Worm (Caenorhabditis elegans) whole organism, L4 larva: ENCODE results near the gene sek-1.

Experiments
- T20F7.1 ChIP-seq: fragments of 200-800 bp; sonication (Bioruptor generic); optimal IDR thresholded peaks from 2 replicates; lab custom pipeline; 2018; ENCODE audit warnings: mild to moderate bottlenecking, missing genetic modification characterization, missing compliant biosample characterization
- Y105C5A.15 ChIP-seq: fragments of 200-800 bp; sonication (Bioruptor generic); IDR thresholded peaks from 2 replicates; pipeline ENCODE4 v1.3.6; 2022; ENCODE audit warnings: missing genetic modification characterization, missing compliant biosample characterization
- aha-1 ChIP-seq: fragments of 150-350 bp; peaks from one replicate; lab custom pipeline; 2014; ENCODE audit warnings: missing biosample characterization, missing genetic modification characterization
- ceh-20 ChIP-seq: fragments of 200-800 bp; sonication (Bioruptor generic); IDR thresholded peaks from 2 replicates; pipeline ENCODE4 v1.3.6; 2022; ENCODE audit warnings: missing genetic modification reagents, missing genetic modification characterization, missing compliant biosample characterization
- ceh-28 ChIP-seq: fragments of 150-350 bp; optimal IDR thresholded peaks from 2 replicates; lab custom pipeline; 2014; ENCODE audit warnings: missing biosample characterization, missing genetic modification reagents, missing genetic modification characterization
- ceh-32 ChIP-seq: sonication (generic microtip); optimal IDR thresholded peaks from 2 replicates; lab custom pipeline; 2016; ENCODE audit warnings: mild to moderate bottlenecking, missing genetic modification characterization, missing compliant biosample characterization; ENCODE audit not compliant: poor library complexity
- ceh-82 ChIP-seq: sonication (generic microtip); optimal IDR thresholded peaks from 2 replicates; lab custom pipeline; 2017; ENCODE audit warnings: missing biosample characterization, missing genetic modification characterization
- ctbp-1 ChIP-seq: fragments of 200-800 bp; sonication (Bioruptor generic); IDR thresholded peaks from 2 replicates; pipeline ENCODE4 v1.3.6; 2022; ENCODE audit warnings: missing genetic modification reagents, missing genetic modification characterization, missing compliant biosample characterization
- daf-16 ChIP-seq, 3 experiments: sonication (generic microtip); optimal IDR thresholded peaks; 2 replicates each; lab custom pipeline; 2016 to 2017; ENCODE audit warnings: missing genetic modification characterization in 3 of 3, missing genetic modification reagents in 3 of 3, mild to moderate bottlenecking in 2 of 3, missing compliant biosample characterization in 2 of 3, missing biosample characterization in 1 of 3, moderate library complexity in 1 of 3
- daf-19 ChIP-seq: fragments of 200-800 bp; sonication (Bioruptor generic); conservative IDR thresholded peaks from 2 replicates; pipeline ENCODE4 v1.3.6; 2022; ENCODE audit warnings: missing genetic modification characterization, missing compliant biosample characterization
- dmd-9 ChIP-seq: fragments of 200-800 bp; sonication (Bioruptor generic); IDR thresholded peaks from 2 replicates; pipeline ENCODE4 v1.3.6; 2022; ENCODE audit warnings: missing genetic modification reagents, missing genetic modification characterization, missing compliant biosample characterization
- dpl-1 ChIP-seq: fragments of 150-350 bp; optimal IDR thresholded peaks from 2 replicates; lab custom pipeline; 2014; ENCODE audit warnings: missing biosample characterization, missing genetic modification reagents, missing genetic modification characterization
- dve-1 ChIP-seq: sonication (generic microtip); optimal IDR thresholded peaks from 2 replicates; lab custom pipeline; 2017; ENCODE audit warnings: antibody characterized with exemption, mild to moderate bottlenecking, missing genetic modification characterization, missing compliant biosample characterization; ENCODE audit not compliant: insufficient read depth
- egl-27 ChIP-seq: sonication (generic microtip); optimal IDR thresholded peaks from 3 replicates; lab custom pipeline; 2017; ENCODE audit warnings: missing biosample characterization, missing genetic modification reagents, missing genetic modification characterization
- egl-43 ChIP-seq: fragments of 200-800 bp; sonication (Bioruptor generic); IDR thresholded peaks from 2 replicates; pipeline ENCODE4 v1.3.6; 2022; ENCODE audit warnings: missing genetic modification reagents, missing genetic modification characterization, missing compliant biosample characterization
- fkh-10 ChIP-seq: fragments of 150-350 bp; optimal IDR thresholded peaks from 2 replicates; lab custom pipeline; 2014; ENCODE audit warnings: missing biosample characterization, missing genetic modification reagents, missing genetic modification characterization
- hlh-11 ChIP-seq: fragments of 200-800 bp; sonication (Bioruptor generic); optimal IDR thresholded peaks from 2 replicates; lab custom pipeline; 2018; ENCODE audit warnings: mild to moderate bottlenecking, missing genetic modification characterization, missing compliant biosample characterization
- hlh-30 ChIP-seq: sonication (generic microtip); optimal IDR thresholded peaks from 2 replicates; lab custom pipeline; 2017; ENCODE audit warnings: antibody characterized with exemption, mild to moderate bottlenecking, missing genetic modification characterization, missing compliant biosample characterization; ENCODE audit not compliant: insufficient read depth
- hmg-1.1 ChIP-seq: fragments of 200-800 bp; sonication (Bioruptor generic); IDR thresholded peaks from 2 replicates; pipeline ENCODE4 v1.3.6; 2022; ENCODE audit warnings: missing genetic modification reagents, missing genetic modification characterization, missing compliant biosample characterization
- jun-1 ChIP-seq: fragments of 150-350 bp; optimal IDR thresholded peaks from 2 replicates; lab custom pipeline; 2014; ENCODE audit warnings: missing biosample characterization, missing genetic modification reagents, missing genetic modification characterization
- lsy-2 ChIP-seq, 2 experiments: fragments of 150-350 bp in 1 of 2; sonication (generic microtip) in 1 of 2; optimal IDR thresholded peaks; 2 replicates each; lab custom pipeline; 2014 to 2017; ENCODE audit warnings: missing biosample characterization in 2 of 2, missing genetic modification characterization in 2 of 2
- mdl-1 ChIP-seq, 2 experiments: fragments of 150-350 bp in 1 of 2; sonication (generic microtip) in 1 of 2; optimal IDR thresholded peaks; 2 replicates each; lab custom pipeline; 2014 to 2017; ENCODE audit warnings: missing biosample characterization in 2 of 2, missing genetic modification characterization in 2 of 2
- mdt-29 ChIP-seq: fragments of 200-800 bp; sonication (Bioruptor generic); IDR thresholded peaks from 2 replicates; pipeline ENCODE4 v1.3.6; 2022; ENCODE audit warnings: missing genetic modification reagents, missing genetic modification characterization, missing compliant biosample characterization
- mep-1 ChIP-seq: fragments of 150-350 bp; sonication (generic microtip); optimal IDR thresholded peaks from 3 replicates; lab custom pipeline; 2014; ENCODE audit warnings: missing biosample characterization, missing genetic modification characterization
- mes-2 ChIP-seq: sonication (generic microtip); optimal IDR thresholded peaks from 2 replicates; lab custom pipeline; 2016; ENCODE audit warnings: missing genotype, mild to moderate bottlenecking, missing genetic modification characterization, missing compliant biosample characterization; ENCODE audit not compliant: poor library complexity, severe bottlenecking
- mxl-3 ChIP-seq: fragments of 200-800 bp; sonication (Bioruptor generic); optimal IDR thresholded peaks from 2 replicates; lab custom pipeline; 2018; ENCODE audit warnings: mild to moderate bottlenecking, missing genetic modification characterization, missing compliant biosample characterization
- nhr-10 ChIP-seq: fragments of 150-350 bp; optimal IDR thresholded peaks from 2 replicates; lab custom pipeline; 2014; ENCODE audit warnings: missing biosample characterization, missing genetic modification characterization
- nhr-28 ChIP-seq: fragments of 150-350 bp; optimal IDR thresholded peaks from 2 replicates; lab custom pipeline; 2014; ENCODE audit warnings: missing biosample characterization, missing genetic modification characterization
- nhr-48 ChIP-seq: sonication (generic microtip); optimal IDR thresholded peaks from 2 replicates; lab custom pipeline; 2016; ENCODE audit warnings: mild to moderate bottlenecking, missing genetic modification characterization, missing compliant biosample characterization
- nhr-6 ChIP-seq: fragments of 150-350 bp; optimal IDR thresholded peaks from 2 replicates; lab custom pipeline; 2014; ENCODE audit warnings: missing biosample characterization, missing genetic modification characterization
- pha-4 ChIP-seq, 2 experiments: fragments of 150-350 bp in 1 of 2; fragments of 200-800 bp in 1 of 2; sonication (Bioruptor generic) in 1 of 2; IDR thresholded peaks in 1 of 2; optimal IDR thresholded peaks in 1 of 2; 2 replicates each; pipeline versions ENCODE4 v1.3.6 to Lab custom; 2014 to 2022; ENCODE audit warnings: missing genetic modification characterization in 2 of 2, missing genetic modification reagents in 2 of 2, missing biosample characterization in 1 of 2, missing compliant biosample characterization in 1 of 2
- php-3 ChIP-seq: fragments of 200-800 bp; sonication (Bioruptor generic); IDR thresholded peaks from 2 replicates; pipeline ENCODE4 v1.3.6; 2022; ENCODE audit warnings: missing genetic modification reagents, missing genetic modification characterization, missing compliant biosample characterization
- pqm-1 ChIP-seq: sonication (generic microtip); optimal IDR thresholded peaks from 2 replicates; lab custom pipeline; 2017; ENCODE audit warnings: missing biosample characterization, missing genetic modification characterization
- rbr-2 ChIP-seq: sonication (generic microtip); optimal IDR thresholded peaks from 2 replicates; lab custom pipeline; 2016; ENCODE audit warnings: missing genotype, missing genetic modification characterization, missing compliant biosample characterization
- spr-1 ChIP-seq: sonication (generic microtip); optimal IDR thresholded peaks from 2 replicates; lab custom pipeline; 2016; ENCODE audit warnings: mild to moderate bottlenecking, missing genetic modification characterization, missing compliant biosample characterization
- unc-62 ChIP-seq, 3 experiments: fragments of 150-350 bp in 1 of 3; sonication (generic microtip); optimal IDR thresholded peaks in 2 of 3; peaks in 1 of 3; 1 replicate in 1 of 3; 2 replicates in 2 of 3; lab custom pipeline; 2014 to 2017; ENCODE audit warnings: missing biosample characterization in 3 of 3, missing genetic modification characterization in 3 of 3, missing genetic modification reagents in 3 of 3, missing genotype in 1 of 3

The sek-1 gene

ce11 chrX:7799680-7800079 lies 16.9 kb upstream of the sek-1 start, which contains the start of gene gpx-7:
Gene gpx-7, minus strand, starts transcription at chrX:7799780.
- no peak for TF ChIP-seq spr-1 (tag; lab: Kevin White, UChicago)
- peak; percentile 19 for TF ChIP-seq nhr-28 (tag; lab: Kevin White, UChicago)
- TF ChIP-seq pqm-1 (tag; lab: Kevin White, UChicago): peak; percentile 38
- no peak for TF ChIP-seq nhr-10 (tag; lab: Kevin White, UChicago)
- no peak for TF ChIP-seq ceh-32 (tag; lab: Kevin White, UChicago)
- no peak for TF ChIP-seq ceh-20
- peak; percentile 28 for TF ChIP-seq dve-1 (tag; lab: Kevin White, UChicago)
- TF ChIP-seq php-3 (GFP tag; lab: Robert Waterston, UW): 0 out of 2 replicates have a peak, but pooled peaks have one; percentile 27
- no peak for TF ChIP-seq daf-16 (GFP tag; optimal IDR thresholded peaks at IDR 0.05; lab: Kevin White, UChicago)
- peak; percentile 50 for TF ChIP-seq daf-16 (tag; optimal IDR thresholded peaks at IDR 0.05; lab: Kevin White, UChicago)
- TF ChIP-seq, all 104 proteins: peak for 5

- no peak for TF ChIP-seq nhr-10 (tag; lab: Kevin White, UChicago)
- no peak for TF ChIP-seq egl-43
- peak in 1 of 2 experiments; percentile 59 for TF ChIP-seq unc-62 (GFP tag; optimal IDR thresholded peaks at IDR 0.05 in 1 of 2; lab: Kevin White, UChicago)
- no peak for TF ChIP-seq unc-62 (tag; optimal IDR thresholded peaks at IDR 0.05; lab: Kevin White, UChicago)
- TF ChIP-seq aha-1 (tag; lab: Kevin White, UChicago): no peak
- no peak for TF ChIP-seq egl-27 (tag; lab: Kevin White, UChicago)
- TF ChIP-seq php-3 (GFP tag; lab: Robert Waterston, UW): 0 out of 2 replicates have a peak, but pooled peaks have one; percentile 13
- no peak for TF ChIP-seq daf-16 (GFP tag; optimal IDR thresholded peaks at IDR 0.05; lab: Kevin White, UChicago)
- TF ChIP-seq daf-16 (tag; optimal IDR thresholded peaks at IDR 0.05; lab: Kevin White, UChicago): peak; percentile 57
- TF ChIP-seq T20F7.1: no peak
- no peak for TF ChIP-seq dve-1 (tag; lab: Kevin White, UChicago)
- TF ChIP-seq dmd-9 (GFP tag; lab: Robert Waterston, UW): no peak
- TF ChIP-seq lsy-2 (tag; optimal IDR thresholded peaks at IDR 0.05; lab: Kevin White, UChicago): no peak
- TF ChIP-seq, all 104 proteins: peak for 3
These were observed 16.2 kb upstream of the sek-1 start for ce11 chrX:7800370-7800769.

- TF ChIP-seq jun-1 (tag; lab: Kevin White, UChicago) (no peak), hlh-30 (peak; percentile 7), fkh-10 (GFP tag; lab: Kevin White, UChicago) (no peak), Y105C5A.15 (GFP tag; lab: Robert Waterston, UW) (no peak), mdt-29 (GFP tag; lab: Robert Waterston, UW) (no peak), daf-16 (GFP tag; optimal IDR thresholded peaks at IDR 0.05; lab: Kevin White, UChicago) (peak in 1 of 2 experiments; percentile 54), daf-16 (tag; optimal IDR thresholded peaks at IDR 0.05; lab: Kevin White, UChicago) (peak; percentile 89), ceh-28 (tag; lab: Kevin White, UChicago) (peak; percentile 65), mep-1 (tag; lab: Kevin White, UChicago) (no peak), aha-1 (tag; lab: Kevin White, UChicago) (no peak), dpl-1 (GFP tag; lab: Kevin White, UChicago) (no peak)
- TF ChIP-seq, all 104 proteins: peak for 3
These were observed 8.1 kb upstream of the sek-1 start for ce11 chrX:7808388-7808787.

- peak; percentile 42 for TF ChIP-seq dve-1 (tag; lab: Kevin White, UChicago)
- peak; percentile 40 to 62 for TF ChIP-seq lsy-2 (tag; optimal IDR thresholded peaks at IDR 0.05; lab: Kevin White, UChicago)
- TF ChIP-seq unc-62 (GFP tag; optimal IDR thresholded peaks at IDR 0.05 in 1 of 2; lab: Kevin White, UChicago): peak in 1 of 2 experiments; percentile 98
- no peak for TF ChIP-seq unc-62 (tag; optimal IDR thresholded peaks at IDR 0.05; lab: Kevin White, UChicago)
- peak; percentile 78 for TF ChIP-seq ceh-28 (tag; lab: Kevin White, UChicago)
- TF ChIP-seq nhr-6 (tag; lab: Kevin White, UChicago): peak; percentile 68
- TF ChIP-seq pha-4 (GFP tag; IDR thresholded peaks at IDR 0.05; lab: Robert Waterston, UW): no peak
- peak; percentile 53 for TF ChIP-seq pha-4 (tag; optimal IDR thresholded peaks at IDR 0.05; lab: Kevin White, UChicago)
- peak; percentile 84 for TF ChIP-seq mep-1 (tag; lab: Kevin White, UChicago)
- TF ChIP-seq mxl-3: peak; percentile 72
- peak; percentile 95 for TF ChIP-seq aha-1 (tag; lab: Kevin White, UChicago)
- TF ChIP-seq daf-16 (GFP tag; optimal IDR thresholded peaks at IDR 0.05; lab: Kevin White, UChicago): peak in 1 of 2 experiments; percentile 94
- peak; percentile 95 for TF ChIP-seq daf-16 (tag; optimal IDR thresholded peaks at IDR 0.05; lab: Kevin White, UChicago)
- TF ChIP-seq hlh-11 (tag; lab: Kevin White, UChicago): peak; percentile 64
- peak in 1 of 2 experiments; percentile 76 for TF ChIP-seq mdl-1 (tag; optimal IDR thresholded peaks at IDR 0.05; lab: Kevin White, UChicago)
- peak; percentile 35 for TF ChIP-seq nhr-28 (tag; lab: Kevin White, UChicago)
- peak; percentile 74 for TF ChIP-seq hmg-1.1 (GFP tag; lab: Robert Waterston, UW)
- TF ChIP-seq ceh-82 (tag; lab: Kevin White, UChicago): no peak
- TF ChIP-seq ctbp-1 (GFP tag; lab: Robert Waterston, UW): 0 out of 2 replicates have a peak, but pooled peaks have one; percentile 28
- TF ChIP-seq jun-1 (tag; lab: Kevin White, UChicago): no peak
- TF ChIP-seq mes-2: peak; percentile 70
- peak; percentile 72 for TF ChIP-seq hlh-30
- no peak for TF ChIP-seq daf-19
- peak; percentile 17 for TF ChIP-seq nhr-48 (tag; lab: Kevin White, UChicago)
- peak; percentile 49 for TF ChIP-seq rbr-2 (tag; lab: Kevin White, UChicago)
- TF ChIP-seq dpl-1 (GFP tag; lab: Kevin White, UChicago): peak; percentile 24
These were observed 7.0 kb upstream of the sek-1 start for ce11 chrX:7809352-7810196.
